Fruit fly (Drosophila melanogaster): ENCODE data around the gene CG15418.
A peak's percentile ranks its signal among the peaks of the same experiment; 100 is the strongest.

Gene CG15418

dm6 chr2L:3571457-3571856 is 50.0 kb downstream of the CG15418 start:
- TF ChIP-seq dmrt93B (GFP tag; optimal IDR thresholded peaks at IDR 0.05), result no peak
- peak; percentile 52 for TF ChIP-seq Vsx2 (GFP tag; optimal IDR thresholded peaks at IDR 0.05; ENCODE audit: partially characterized antibody)

Measured in whole organism, wandering third instar larva.